Worm (Caenorhabditis elegans) whole organism, early embryonic: ENCODE data around the gene grd-2.

Source experiments
- B0310.2 ChIP-seq: sonication (generic microtip); optimal IDR thresholded peaks from 2 replicates; lab custom pipeline; 2016; ENCODE audit warnings: mild to moderate bottlenecking, missing genetic modification characterization, missing compliant biosample characterization
- ama-1 ChIP-seq: fragments of 150-350 bp; optimal IDR thresholded peaks from 2 replicates; lab custom pipeline; 2014
- hmg-4 ChIP-seq: fragments of 200-800 bp; sonication (Bioruptor generic); optimal IDR thresholded peaks from 2 replicates; lab custom pipeline; 2018; ENCODE audit warnings: mild to moderate bottlenecking, missing genetic modification characterization, missing compliant biosample characterization
- pes-1 ChIP-seq: fragments of 200-800 bp; sonication (Bioruptor generic); IDR thresholded peaks from 2 replicates; pipeline ENCODE4 v1.3.6; 2022; ENCODE audit warnings: missing genetic modification reagents, missing genetic modification characterization, missing compliant biosample characterization
- scrt-1 ChIP-seq: fragments of 200-800 bp; sonication (Bioruptor generic); IDR thresholded peaks from 2 replicates; pipeline ENCODE4 v1.3.6; 2022; ENCODE audit warnings: missing genetic modification characterization, missing compliant biosample characterization
- sea-1 ChIP-seq: fragments of 200-800 bp; sonication (Bioruptor generic); conservative IDR thresholded peaks from 2 replicates; pipeline ENCODE4 v1.3.6; 2022; ENCODE audit warnings: missing genetic modification characterization, missing compliant biosample characterization
- tbx-11 ChIP-seq: fragments of 200-800 bp; sonication (Bioruptor generic); IDR thresholded peaks from 2 replicates; pipeline ENCODE4 v1.3.6; 2022; ENCODE audit warnings: missing genetic modification characterization, missing compliant biosample characterization
- tbx-37 ChIP-seq: fragments of 200-800 bp; sonication (Bioruptor generic); conservative IDR thresholded peaks from 2 replicates; pipeline ENCODE4 v1.3.6; 2022; ENCODE audit warnings: missing genetic modification reagents, missing genetic modification characterization, missing compliant biosample characterization

- TF ChIP-seq B0310.2 (tag; lab: Kevin White, UChicago) (no peak), pes-1 (no peak), ama-1 (no peak), scrt-1 (no peak), tbx-11 (GFP tag; lab: Robert Waterston, UW) (no peak), sea-1 (GFP tag; lab: Robert Waterston, UW) (no peak), tbx-37 (GFP tag; lab: Robert Waterston, UW) (no peak), hmg-4 (no peak)
These were observed 47.8 kb upstream of the grd-2 start, which contains the start of gene F26F2.1 for ce11 chrV:20561795-20562194.
